Fruit fly (Drosophila melanogaster): ENCODE results near the gene CG33095.

DNA sequence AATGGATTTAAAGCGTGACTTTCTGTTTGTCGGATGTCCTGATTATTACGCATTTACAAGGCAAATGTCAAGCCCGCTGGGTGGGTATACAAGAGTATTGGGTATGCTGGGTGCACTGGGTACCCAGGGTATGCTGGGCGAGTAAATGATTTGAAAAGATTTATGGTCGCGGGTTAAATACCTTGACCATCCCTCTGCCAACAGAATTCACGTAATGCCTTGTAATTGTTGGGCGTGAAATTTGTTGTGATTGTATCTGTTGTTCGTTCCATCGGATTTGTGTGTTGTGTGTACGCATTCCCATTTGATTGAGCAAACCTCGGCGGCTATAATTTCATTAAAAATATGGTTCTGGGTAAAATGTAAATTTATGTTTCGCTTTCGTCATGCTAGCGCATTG is 18.8 kb upstream of the CG33095 start:
- TF ChIP-seq psq (optimal IDR thresholded peaks at IDR 0.05) (no peak), usp (GFP tag; optimal IDR thresholded peaks at IDR 0.05) (no peak), Dll (optimal IDR thresholded peaks at IDR 0.05) (no peak), pan (optimal IDR thresholded peaks at IDR 0.05) (no peak), CG8478 (optimal IDR thresholded peaks at IDR 0.05) (no peak)
